Fruit fly (Drosophila melanogaster) whole organism, pupa: ENCODE data around the gene Papst2.

Experiments used
- CG10348 ChIP-seq: fragments of 200-800 bp; sonication (Bioruptor generic); IDR thresholded peaks from 2 replicates; pipeline ENCODE4 v1.3.6; 2022; ENCODE audit warnings: missing biosample characterization, missing genetic modification characterization
- CG13204 ChIP-seq: fragments of 200-800 bp; sonication (Bioruptor generic); optimal IDR thresholded peaks from 2 replicates; lab custom pipeline; 2018; ENCODE audit warnings: missing biosample characterization, mild to moderate bottlenecking, missing genetic modification characterization, moderate library complexity
- CG14655 ChIP-seq: fragments of 200-800 bp; sonication (Bioruptor generic); optimal IDR thresholded peaks from 3 replicates; lab custom pipeline; 2017; ENCODE audit warnings: mild to moderate bottlenecking, missing biosample characterization, missing genetic modification reagents, missing genetic modification characterization
- CG15710 ChIP-seq: fragments of 200-800 bp; sonication (Bioruptor generic); optimal IDR thresholded peaks from 2 replicates; lab custom pipeline; 2018; ENCODE audit warnings: missing biosample characterization, mild to moderate bottlenecking, missing genetic modification characterization, moderate library complexity
- CG17806 ChIP-seq: fragments of 200-800 bp; sonication (Bioruptor generic); optimal IDR thresholded peaks from 2 replicates; lab custom pipeline; 2018; ENCODE audit warnings: missing biosample characterization, mild to moderate bottlenecking, missing genetic modification characterization, moderate library complexity
- CG32121 ChIP-seq: fragments of 200-800 bp; sonication (Bioruptor generic); IDR thresholded peaks from 2 replicates; pipeline ENCODE4 v1.3.6; 2022; ENCODE audit warnings: missing biosample characterization, missing genetic modification characterization
- CG34367 ChIP-seq: fragments of 200-800 bp; sonication (Bioruptor generic); optimal IDR thresholded peaks from 2 replicates; lab custom pipeline; 2018; ENCODE audit warnings: missing biosample characterization, mild to moderate bottlenecking, missing genetic modification characterization
- CG8301 ChIP-seq: fragments of 200-800 bp; sonication (Bioruptor generic); optimal IDR thresholded peaks from 2 replicates; lab custom pipeline; 2018; ENCODE audit warnings: missing biosample characterization, mild to moderate bottlenecking, missing genetic modification characterization
- D1 ChIP-seq: fragments of 200-800 bp; sonication (Bioruptor generic); optimal IDR thresholded peaks from 2 replicates; lab custom pipeline; 2018; ENCODE audit warnings: missing biosample characterization, mild to moderate bottlenecking, missing genetic modification characterization, moderate library complexity
- EcR ChIP-seq: fragments of 200-800 bp; sonication (Bioruptor generic); optimal IDR thresholded peaks from 3 replicates; lab custom pipeline; 2019; ENCODE audit warnings: missing biosample characterization, missing genetic modification characterization, mild to moderate bottlenecking, moderate library complexity, missing genetic modification reagents
- Ets98B ChIP-seq: fragments of 200-800 bp; sonication (Bioruptor generic); IDR thresholded peaks from 2 replicates; pipeline ENCODE4 v1.3.6; 2022; ENCODE audit warnings: missing biosample characterization, missing genetic modification characterization
- fd96Ca ChIP-seq: fragments of 200-800 bp; sonication (Bioruptor generic); IDR thresholded peaks from 3 replicates; pipeline ENCODE4 v1.3.6; 2022; ENCODE audit warnings: missing biosample characterization, missing genetic modification characterization
- gl ChIP-seq: fragments of 200-800 bp; sonication (Bioruptor generic); optimal IDR thresholded peaks from 2 replicates; lab custom pipeline; 2018; ENCODE audit warnings: missing biosample characterization, mild to moderate bottlenecking, missing genetic modification characterization

dm6 chr3L:17033309-17033708 is 9.3 kb upstream of the Papst2 start:
- TF ChIP-seq CG13204 (GFP tag; lab: Kevin White, UChicago) (no peak), EcR (GFP tag; lab: Kevin White, UChicago) (no peak), CG10348 (GFP tag; lab: Robert Waterston, UW) (no peak), D1 (no peak), CG8301 (tag; lab: Kevin White, UChicago) (no peak), fd96Ca (GFP tag; lab: Robert Waterston, UW) (no peak), CG14655 (GFP tag; lab: Kevin White, UChicago) (no peak), CG34367 (no peak), gl (tag; lab: Kevin White, UChicago) (no peak), Ets98B (GFP tag; lab: Robert Waterston, UW) (no peak), CG32121 (no peak), CG17806 (tag; lab: Kevin White, UChicago) (no peak), CG15710 (tag; lab: Kevin White, UChicago) (no peak)
